ENCODE assay signal across 4 worm cellular contexts in genomic region chrIV:12836208-12836607, ce11.
A peak's percentile ranks its signal among the peaks of the same experiment; 100 is the strongest.
TF ChIP-seq lines count a peak whose summit lies in the region.

TSS of gene M02B1.3 (plus strand) at chrIV:12836508.

TF ChIP-seq in whole organism, L3 larva, 47 proteins besides CTCF, POLR2A, EP300 and RAD21:
- TF ChIP-seq nhr-12 (tag; optimal IDR thresholded peaks at IDR 0.05; lab: Kevin White, UChicago): no peak
- no peak for TF ChIP-seq ztf-4 (tag; optimal IDR thresholded peaks at IDR 0.05; lab: Kevin White, UChicago)
- no peak for TF ChIP-seq ceh-16 (tag; optimal IDR thresholded peaks at IDR 0.05; lab: Kevin White, UChicago)
- TF ChIP-seq nfya-1 (tag; optimal IDR thresholded peaks at IDR 0.05; lab: Kevin White, UChicago; ENCODE audit: insufficient read depth): peak; percentile 31
- peak; percentile 7 for TF ChIP-seq lin-39 (tag; optimal IDR thresholded peaks at IDR 0.05; lab: Kevin White, UChicago)

TF ChIP-seq in whole organism, L4 larva, 104 proteins besides CTCF, POLR2A, EP300 and RAD21 (continues in another document):
- TF ChIP-seq jun-1 (tag; optimal IDR thresholded peaks at IDR 0.05; lab: Kevin White, UChicago) (no peak), lin-1 (GFP tag; IDR thresholded peaks at IDR 0.05; lab: Robert Waterston, UW) (no peak), nhr-6 (tag; optimal IDR thresholded peaks at IDR 0.05; lab: Kevin White, UChicago) (no peak), mep-1 (tag; optimal IDR thresholded peaks at IDR 0.05; lab: Kevin White, UChicago) (peak; percentile 8), dve-1 (tag; optimal IDR thresholded peaks at IDR 0.05; lab: Kevin White, UChicago; ENCODE audit: insufficient read depth) (no peak), F37D6.2 (tag; optimal IDR thresholded peaks at IDR 0.05; lab: Kevin White, UChicago) (no peak), daf-12 (tag; optimal IDR thresholded peaks at IDR 0.05; lab: Kevin White, UChicago) (no peak), gei-8 (GFP tag; optimal IDR thresholded peaks at IDR 0.05; lab: Kevin White, UChicago) (no peak), ZK337.2 (GFP tag; IDR thresholded peaks at IDR 0.05; lab: Robert Waterston, UW) (0 out of 2 replicates have a peak, but pooled peaks have one; percentile 27), unc-130 (GFP tag; optimal IDR thresholded peaks at IDR 0.05; lab: Kevin White, UChicago) (no peak), egl-43 (GFP tag; IDR thresholded peaks at IDR 0.05; lab: Robert Waterston, UW) (no peak), nhr-42 (GFP tag; IDR thresholded peaks at IDR 0.05; lab: Robert Waterston, UW) (no peak), Y105C5A.15 (GFP tag; IDR thresholded peaks at IDR 0.05; lab: Robert Waterston, UW) (no peak), duxl-1 (tag; optimal IDR thresholded peaks at IDR 0.05; lab: Kevin White, UChicago; ENCODE audit: poor library complexity) (no peak), ceh-82 (tag; optimal IDR thresholded peaks at IDR 0.05; lab: Kevin White, UChicago) (no peak), dpl-1 (GFP tag; optimal IDR thresholded peaks at IDR 0.05; lab: Kevin White, UChicago) (no peak), madf-5 (GFP tag; IDR thresholded peaks at IDR 0.05; lab: Robert Waterston, UW) (no peak), egl-27 (tag; optimal IDR thresholded peaks at IDR 0.05; lab: Kevin White, UChicago) (no peak), madf-9 (GFP tag; conservative IDR thresholded peaks at IDR 0.05; lab: Robert Waterston, UW) (no peak), lsy-2 (tag; optimal IDR thresholded peaks at IDR 0.05; lab: Kevin White, UChicago) (no peak), ZK546.5 (tag; optimal IDR thresholded peaks at IDR 0.05; lab: Kevin White, UChicago) (no peak), nhr-48 (tag; optimal IDR thresholded peaks at IDR 0.05; lab: Kevin White, UChicago) (no peak), fos-1 (tag; optimal IDR thresholded peaks at IDR 0.05; lab: Kevin White, UChicago) (no peak), nhr-77 (tag; optimal IDR thresholded peaks at IDR 0.05; lab: Kevin White, UChicago) (no peak), F49E8.2 (tag; optimal IDR thresholded peaks at IDR 0.05; lab: Kevin White, UChicago; ENCODE audit: borderline replicate concordance) (no peak), pha-4 (GFP tag; IDR thresholded peaks at IDR 0.05; lab: Robert Waterston, UW) (no peak), pha-4 (tag; optimal IDR thresholded peaks at IDR 0.05; lab: Kevin White, UChicago) (no peak), hmg-1.1 (GFP tag; IDR thresholded peaks at IDR 0.05; lab: Robert Waterston, UW) (peak; percentile 33; the same call in 1 of the 2 replicates), sdz-12 (GFP tag; optimal IDR thresholded peaks at IDR 0.05; lab: Kevin White, UChicago) (no peak), ceh-20 (GFP tag; IDR thresholded peaks at IDR 0.05; lab: Robert Waterston, UW) (peak; percentile 60; the same call in 1 of the 2 replicates)

TF ChIP-seq in whole organism, late embryonic, 69 proteins besides CTCF, POLR2A, EP300 and RAD21:
- TF ChIP-seq eyg-1 (tag; optimal IDR thresholded peaks at IDR 0.05; lab: Kevin White, UChicago): no peak
- TF ChIP-seq T23F11.4 (GFP tag; optimal IDR thresholded peaks at IDR 0.05; lab: Kevin White, UChicago): no peak
- TF ChIP-seq hlh-15 (tag; optimal IDR thresholded peaks at IDR 0.05; lab: Kevin White, UChicago): no peak
- TF ChIP-seq ceh-45 (GFP tag; IDR thresholded peaks at IDR 0.05; lab: Robert Waterston, UW): no peak
- TF ChIP-seq hlh-8 (tag; optimal IDR thresholded peaks at IDR 0.05; lab: Kevin White, UChicago): no peak
- no peak for TF ChIP-seq C38D4.7 (GFP tag; optimal IDR thresholded peaks at IDR 0.05; lab: Kevin White, UChicago)
- TF ChIP-seq fax-1 (tag; optimal IDR thresholded peaks at IDR 0.05; lab: Kevin White, UChicago): no peak
- peak; percentile 9 for TF ChIP-seq ceh-31 (tag; optimal IDR thresholded peaks at IDR 0.05; lab: Kevin White, UChicago)
- no peak for TF ChIP-seq ztf-16 (tag; optimal IDR thresholded peaks at IDR 0.05; lab: Kevin White, UChicago)
- no peak for TF ChIP-seq F13H6.1 (tag; optimal IDR thresholded peaks at IDR 0.05; lab: Kevin White, UChicago)
- peak; percentile 11 for TF ChIP-seq hlh-6 (tag; optimal IDR thresholded peaks at IDR 0.05; lab: Kevin White, UChicago)
TF ChIP-seq in whole organism, late embryonic: peak in this region for 2.

TF ChIP-seq in whole organism, young adult, 124 proteins besides CTCF, POLR2A, EP300 and RAD21:
- TF ChIP-seq dpff-1 (tag; optimal IDR thresholded peaks at IDR 0.05; lab: Kevin White, UChicago) (no peak), ceh-27 (GFP tag; optimal IDR thresholded peaks at IDR 0.05; lab: Kevin White, UChicago) (no peak), zfh-2 (GFP tag; conservative IDR thresholded peaks at IDR 0.05; lab: Robert Waterston, UW) (peak; percentile 39; the same call in 1 of the 2 replicates), let-526 (GFP tag; IDR thresholded peaks at IDR 0.05; lab: Robert Waterston, UW) (no peak), madf-6 (GFP tag; IDR thresholded peaks at IDR 0.05; lab: Robert Waterston, UW) (0 out of 2 replicates have a peak, but pooled peaks have one; percentile 12), lin-35 (GFP tag; optimal IDR thresholded peaks at IDR 0.05; lab: Kevin White, UChicago) (no peak), ekl-4 (GFP tag; IDR thresholded peaks at IDR 0.05; lab: Robert Waterston, UW) (no peak), lin-26 (GFP tag; IDR thresholded peaks at IDR 0.05; lab: Robert Waterston, UW) (0 out of 2 replicates have a peak, but pooled peaks have one; percentile 20), snpc-1.3 (tag; optimal IDR thresholded peaks at IDR 0.05; lab: Kevin White, UChicago; ENCODE audit: insufficient read depth) (no peak), hsf-1 (GFP tag; IDR thresholded peaks at IDR 0.05; lab: Robert Waterston, UW) (no peak), madf-8 (GFP tag; conservative IDR thresholded peaks at IDR 0.05; lab: Robert Waterston, UW) (no peak), attf-5 (GFP tag; optimal IDR thresholded peaks at IDR 0.05; lab: Kevin White, UChicago) (no peak), nfyb-1 (GFP tag; IDR thresholded peaks at IDR 0.05; lab: Robert Waterston, UW) (0 out of 2 replicates have a peak, but pooled peaks have one; percentile 22), bed-2 (GFP tag; IDR thresholded peaks at IDR 0.05; lab: Robert Waterston, UW) (no peak), tbp1 (GFP tag; optimal IDR thresholded peaks at IDR 0.05; lab: Kevin White, UChicago) (no peak)
